Worm (Caenorhabditis elegans) whole organism, L4/young adult: ENCODE measurements around the gene K03B4.1.

ENCODE experiments used
- W03F9.2 ChIP-seq: fragments of 150-350 bp; optimal IDR thresholded peaks from 2 replicates; lab custom pipeline; 2014; ENCODE audit warnings: missing biosample characterization, missing genetic modification characterization
- dao-5 ChIP-seq: sonication (generic microtip); optimal IDR thresholded peaks from 2 replicates; lab custom pipeline; 2016; ENCODE audit warnings: missing genotype, missing genetic modification characterization, moderate library complexity, missing compliant biosample characterization
- him-1 ChIP-seq: sonication (generic microtip); optimal IDR thresholded peaks from 2 replicates; lab custom pipeline; 2016; ENCODE audit warnings: missing genotype, missing genetic modification reagents, missing genetic modification characterization, missing compliant biosample characterization

DNA sequence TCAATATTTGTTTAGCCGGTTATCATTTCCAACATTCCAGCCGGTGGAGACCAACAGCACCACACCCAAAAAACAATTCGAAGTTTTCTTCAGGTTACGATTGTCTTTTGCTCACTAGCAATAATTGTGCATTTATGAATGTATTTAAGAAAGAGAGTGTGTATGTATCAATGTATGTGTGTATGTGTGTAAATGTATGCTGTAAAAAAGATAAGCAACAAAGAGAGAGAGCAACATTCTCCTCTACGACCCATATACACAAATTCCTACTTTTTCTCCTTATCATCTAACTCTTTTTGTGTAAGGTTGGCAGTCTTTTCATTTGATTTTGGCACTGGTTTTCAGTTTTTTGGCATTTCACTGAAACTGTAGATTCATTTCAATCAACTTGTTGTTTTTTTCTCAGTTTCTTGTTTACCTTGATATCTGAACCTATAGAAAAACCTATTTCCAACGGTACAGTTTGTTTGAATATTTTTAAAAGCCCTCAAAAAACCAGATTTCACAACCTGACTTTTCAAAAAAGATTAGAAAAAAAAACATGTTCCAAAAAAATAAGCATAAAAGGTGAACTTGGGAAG is 31.8 kb downstream of the K03B4.1 start:
- no peak for TF ChIP-seq him-1
- no peak for TF ChIP-seq W03F9.2 (tag; lab: Kevin White, UChicago)
- TF ChIP-seq dao-5 (tag; lab: Kevin White, UChicago): no peak
